Fruit fly (Drosophila melanogaster): ENCODE data around the gene Rtca.

Rtca gene

dm6 chrX:2043660-2044397 is 28.4 kb upstream of the Rtca start, which contains the start of gene CG4325:
Gene CG4325, minus strand, starts transcription at chrX:2043818.
- no peak for TF ChIP-seq insv (optimal IDR thresholded peaks at IDR 0.05)
- TF ChIP-seq Myc (optimal IDR thresholded peaks at IDR 0.05): no peak
- TF ChIP-seq Sin3A (optimal IDR thresholded peaks at IDR 0.05): no peak
- no peak for TF ChIP-seq psq (optimal IDR thresholded peaks at IDR 0.05)
- no peak for TF ChIP-seq h (optimal IDR thresholded peaks at IDR 0.05)

- TF ChIP-seq Myc (optimal IDR thresholded peaks at IDR 0.05): no peak
- TF ChIP-seq ttk (optimal IDR thresholded peaks at IDR 0.05): no peak
- TF ChIP-seq Sin3A (optimal IDR thresholded peaks at IDR 0.05): no peak
- TF ChIP-seq insv (optimal IDR thresholded peaks at IDR 0.05): no peak
- TF ChIP-seq h (optimal IDR thresholded peaks at IDR 0.05): no peak
- no peak for TF ChIP-seq psq (optimal IDR thresholded peaks at IDR 0.05)
Observed at dm6 chrX:2048778-2049686, 23.2 kb upstream of the Rtca start.

dm6 chrX:2050070-2050899 is 21.9 kb upstream of the Rtca start, which contains the start of gene moody:
Gene moody, minus strand, starts transcription at chrX:2050120.
- no peak for TF ChIP-seq Sin3A (optimal IDR thresholded peaks at IDR 0.05)
- TF ChIP-seq Myc (optimal IDR thresholded peaks at IDR 0.05): no peak
- no peak for TF ChIP-seq insv (optimal IDR thresholded peaks at IDR 0.05)
- no peak for TF ChIP-seq psq (optimal IDR thresholded peaks at IDR 0.05)
- TF ChIP-seq ttk (optimal IDR thresholded peaks at IDR 0.05): no peak
- TF ChIP-seq h (optimal IDR thresholded peaks at IDR 0.05): no peak

dm6 chrX:2061119-2061518 is 11.1 kb upstream of the Rtca start:
- TF ChIP-seq h (optimal IDR thresholded peaks at IDR 0.05) (no peak), ttk (optimal IDR thresholded peaks at IDR 0.05) (no peak), Myc (optimal IDR thresholded peaks at IDR 0.05) (no peak), psq (optimal IDR thresholded peaks at IDR 0.05) (no peak), Sin3A (optimal IDR thresholded peaks at IDR 0.05) (no peak), insv (optimal IDR thresholded peaks at IDR 0.05) (no peak)

dm6 chrX:2061849-2062248 is 10.4 kb upstream of the Rtca start, which contains the start of gene Sik2:
Gene Sik2, minus strand, starts transcription at chrX:2061915.
- TF ChIP-seq Myc (optimal IDR thresholded peaks at IDR 0.05): no peak
- TF ChIP-seq psq (optimal IDR thresholded peaks at IDR 0.05): no peak
- TF ChIP-seq Sin3A (optimal IDR thresholded peaks at IDR 0.05): no peak
- TF ChIP-seq insv (optimal IDR thresholded peaks at IDR 0.05): no peak
- no peak for TF ChIP-seq h (optimal IDR thresholded peaks at IDR 0.05)
- no peak for TF ChIP-seq ttk (optimal IDR thresholded peaks at IDR 0.05)

dm6 chrX:2065073-2065472 is 7.1 kb upstream of the Rtca start, which contains the start of gene CG4281:
Gene CG4281, minus strand, starts transcription at chrX:2065142.
- TF ChIP-seq insv (optimal IDR thresholded peaks at IDR 0.05) (no peak), Myc (optimal IDR thresholded peaks at IDR 0.05) (no peak), Sin3A (optimal IDR thresholded peaks at IDR 0.05) (no peak), psq (optimal IDR thresholded peaks at IDR 0.05) (no peak)

- no peak for TF ChIP-seq Myc (optimal IDR thresholded peaks at IDR 0.05)
- TF ChIP-seq h (optimal IDR thresholded peaks at IDR 0.05): no peak
- no peak for TF ChIP-seq psq (optimal IDR thresholded peaks at IDR 0.05)
- no peak for TF ChIP-seq Sin3A (optimal IDR thresholded peaks at IDR 0.05)
- no peak for TF ChIP-seq insv (optimal IDR thresholded peaks at IDR 0.05)
- no peak for TF ChIP-seq ttk (optimal IDR thresholded peaks at IDR 0.05)
Observed at dm6 chrX:2066259-2066658, 6.0 kb upstream of the Rtca start, which contains the start of gene CG14054. Gene CG14054, minus strand, starts transcription at chrX:2066359.

dm6 chrX:2068292-2068691 is 3.9 kb upstream of the Rtca start, which contains the start of gene CG4194:
Gene CG4194, plus strand, starts transcription at chrX:2068592.
- TF ChIP-seq psq (optimal IDR thresholded peaks at IDR 0.05): no peak
- TF ChIP-seq h (optimal IDR thresholded peaks at IDR 0.05): no peak
- TF ChIP-seq Sin3A (optimal IDR thresholded peaks at IDR 0.05): no peak
- TF ChIP-seq ttk (optimal IDR thresholded peaks at IDR 0.05): no peak
- no peak for TF ChIP-seq Myc (optimal IDR thresholded peaks at IDR 0.05)
- TF ChIP-seq insv (optimal IDR thresholded peaks at IDR 0.05): no peak

- TF ChIP-seq psq (optimal IDR thresholded peaks at IDR 0.05) (no peak), Sin3A (optimal IDR thresholded peaks at IDR 0.05) (no peak)
Observed at dm6 chrX:2069787-2070707, 2.2 kb upstream of the Rtca start.

- TF ChIP-seq h (optimal IDR thresholded peaks at IDR 0.05) (no peak), psq (optimal IDR thresholded peaks at IDR 0.05) (no peak), Sin3A (optimal IDR thresholded peaks at IDR 0.05) (no peak), insv (optimal IDR thresholded peaks at IDR 0.05) (no peak), Myc (optimal IDR thresholded peaks at IDR 0.05) (no peak), ttk (optimal IDR thresholded peaks at IDR 0.05) (no peak)
Observed at dm6 chrX:2070708-2071063, 1.5 kb upstream of the Rtca start.

dm6 chrX:2073325-2073724 is 1.1 kb downstream of the Rtca start, which contains the start of gene CG4199:
Gene CG4199, minus strand, starts transcription at chrX:2073483.
- TF ChIP-seq ttk (optimal IDR thresholded peaks at IDR 0.05) (no peak), psq (optimal IDR thresholded peaks at IDR 0.05) (no peak), Myc (optimal IDR thresholded peaks at IDR 0.05) (no peak), Sin3A (optimal IDR thresholded peaks at IDR 0.05) (no peak), h (optimal IDR thresholded peaks at IDR 0.05) (no peak), insv (optimal IDR thresholded peaks at IDR 0.05) (no peak)
